Fruit fly (Drosophila melanogaster): Measurements from ENCODE around the gene tsh.
A peak's percentile ranks its signal among the peaks of the same experiment; 100 is the strongest.

Gene tsh

dm6 chr2L:21860566-21860965 is 32.2 kb downstream of the tsh start:
- TF ChIP-seq Dfd (GFP tag; optimal IDR thresholded peaks at IDR 0.05), result peak; percentile 5
- no peak for TF ChIP-seq dmrt93B (GFP tag; optimal IDR thresholded peaks at IDR 0.05)

dm6 chr2L:21863544-21863945 is 35.2 kb downstream of the tsh start:
- TF ChIP-seq Vsx2 (GFP tag; optimal IDR thresholded peaks at IDR 0.05; ENCODE audit: partially characterized antibody) (no peak), sv (GFP tag; optimal IDR thresholded peaks at IDR 0.05) (no peak), dmrt93B (GFP tag; optimal IDR thresholded peaks at IDR 0.05) (no peak), Hr83 (GFP tag; optimal IDR thresholded peaks at IDR 0.05; ENCODE audit: poor library complexity, severe bottlenecking) (no peak), foxo (GFP tag; optimal IDR thresholded peaks at IDR 0.05) (no peak)

dm6 chr2L:21866362-21866761 is 38.0 kb downstream of the tsh start:
- peak; percentile 36 for TF ChIP-seq sage (GFP tag; optimal IDR thresholded peaks at IDR 0.05)
- TF ChIP-seq h (GFP tag; optimal IDR thresholded peaks at IDR 0.05), result no peak
- TF ChIP-seq dmrt93B (GFP tag; optimal IDR thresholded peaks at IDR 0.05), result no peak

dm6 chr2L:21867040-21867981 is 38.9 kb downstream of the tsh start:
- no peak for TF ChIP-seq CrebA (GFP tag; optimal IDR thresholded peaks at IDR 0.05; ENCODE audit: borderline replicate concordance)
- TF ChIP-seq woc (GFP tag; optimal IDR thresholded peaks at IDR 0.05), result peak; percentile 58
- TF ChIP-seq rgr (GFP tag; optimal IDR thresholded peaks at IDR 0.05), result peak; percentile 67
- no peak for TF ChIP-seq lola (GFP tag; optimal IDR thresholded peaks at IDR 0.05)
- TF ChIP-seq h (GFP tag; optimal IDR thresholded peaks at IDR 0.05), result peak; percentile 80
- peak; percentile 11 for TF ChIP-seq CG32264 (GFP tag; optimal IDR thresholded peaks at IDR 0.05)
- no peak for TF ChIP-seq CG9705 (GFP tag; optimal IDR thresholded peaks at IDR 0.05)
- TF ChIP-seq dmrt93B (GFP tag; optimal IDR thresholded peaks at IDR 0.05), result peak; percentile 46
- TF ChIP-seq Abd-B (GFP tag; optimal IDR thresholded peaks at IDR 0.05), result no peak
- TF ChIP-seq Rel (GFP tag; optimal IDR thresholded peaks at IDR 0.05), result no peak
- TF ChIP-seq Rel (tag; optimal IDR thresholded peaks at IDR 0.05), result no peak
- TF ChIP-seq Dif (GFP tag; optimal IDR thresholded peaks at IDR 0.05; ENCODE audit: partially characterized antibody), result no peak
- no peak for TF ChIP-seq Mio (GFP tag; optimal IDR thresholded peaks at IDR 0.05)
- TF ChIP-seq Dfd (GFP tag; optimal IDR thresholded peaks at IDR 0.05), result no peak
- no peak for TF ChIP-seq brk (GFP tag; optimal IDR thresholded peaks at IDR 0.05)
- no peak for TF ChIP-seq jim (GFP tag; optimal IDR thresholded peaks at IDR 0.05)
- TF ChIP-seq pan (optimal IDR thresholded peaks at IDR 0.05), result no peak
- peak; percentile 78 for TF ChIP-seq fru (GFP tag; optimal IDR thresholded peaks at IDR 0.05)
- TF ChIP-seq Hnf4 (GFP tag; optimal IDR thresholded peaks at IDR 0.05), result peak; percentile 56
- no peak for TF ChIP-seq Myc (optimal IDR thresholded peaks at IDR 0.05)
- peak; percentile 67 for TF ChIP-seq HLH106 (tag; optimal IDR thresholded peaks at IDR 0.05)
- TF ChIP-seq GATAd (GFP tag; optimal IDR thresholded peaks at IDR 0.05), result no peak
- peak; percentile 83 for TF ChIP-seq sv (GFP tag; optimal IDR thresholded peaks at IDR 0.05)
- TF ChIP-seq br (GFP tag; optimal IDR thresholded peaks at IDR 0.05), result peak; percentile 75
- no peak for TF ChIP-seq N (GFP tag; optimal IDR thresholded peaks at IDR 0.05)
- peak; percentile 18 to 76 for TF ChIP-seq foxo (GFP tag; optimal IDR thresholded peaks at IDR 0.05)
- TF ChIP-seq tai (GFP tag; optimal IDR thresholded peaks at IDR 0.05), result no peak
- no peak for TF ChIP-seq Vsx2 (GFP tag; optimal IDR thresholded peaks at IDR 0.05; ENCODE audit: partially characterized antibody)
- TF ChIP-seq Hr78 (GFP tag; optimal IDR thresholded peaks at IDR 0.05), result no peak
- TF ChIP-seq OdsH (GFP tag; optimal IDR thresholded peaks at IDR 0.05), result peak; percentile 67
- TF ChIP-seq sage (GFP tag; optimal IDR thresholded peaks at IDR 0.05), result no peak
- TF ChIP-seq Sp1 (GFP tag; optimal IDR thresholded peaks at IDR 0.05), result peak; percentile 35
- TF ChIP-seq ey (GFP tag; optimal IDR thresholded peaks at IDR 0.05), result peak; percentile 80
- no peak for TF ChIP-seq dsf (GFP tag; optimal IDR thresholded peaks at IDR 0.05; ENCODE audit: borderline replicate concordance)
- no peak for TF ChIP-seq Jra (GFP tag; optimal IDR thresholded peaks at IDR 0.05)
- TF ChIP-seq Hr83 (GFP tag; optimal IDR thresholded peaks at IDR 0.05; ENCODE audit: poor library complexity, severe bottlenecking), result no peak
- TF ChIP-seq psq (GFP tag; optimal IDR thresholded peaks at IDR 0.05), result peak; percentile 65
- no peak for TF ChIP-seq usp (GFP tag; optimal IDR thresholded peaks at IDR 0.05)
- TF ChIP-seq dl (GFP tag; optimal IDR thresholded peaks at IDR 0.05; ENCODE audit: insufficient read depth in 1 of 2, partially characterized antibody in 2 of 2), result no peak

Measured in whole organism, wandering third instar larva.